Fruit fly (Drosophila melanogaster): Measurements from ENCODE around the gene CG14340.

dm6 chr2L:1123078-1123818, 10.5 kb downstream of the CG14340 start:
- TF ChIP-seq CG3919 (GFP tag; optimal IDR thresholded peaks at IDR 0.05) (no peak), CG8319 (GFP tag; optimal IDR thresholded peaks at IDR 0.05) (no peak)
